Fruit fly (Drosophila melanogaster): ENCODE results near the gene f-cup.

f-cup gene

dm6 chr3R:13660924-13661659 lies 39.5 kb downstream of the f-cup start, which contains the start of gene B52:
B52 (plus strand) TSS chr3R:13661311.
- TF ChIP-seq pan (optimal IDR thresholded peaks at IDR 0.05) (no peak), Dll (optimal IDR thresholded peaks at IDR 0.05) (no peak), CG8478 (optimal IDR thresholded peaks at IDR 0.05) (no peak), psq (optimal IDR thresholded peaks at IDR 0.05) (no peak), EcR (GFP tag; optimal IDR thresholded peaks at IDR 0.05) (no peak), usp (GFP tag; optimal IDR thresholded peaks at IDR 0.05) (no peak)

- no peak for TF ChIP-seq psq (optimal IDR thresholded peaks at IDR 0.05)
- no peak for TF ChIP-seq EcR (GFP tag; optimal IDR thresholded peaks at IDR 0.05)
Observed at dm6 chr3R:13659865-13660738, 40.5 kb downstream of the f-cup start, which contains the start of gene Hrb87F. Hrb87F (minus strand) TSS chr3R:13660531.

dm6 chr3R:13656294-13656693 lies 44.3 kb downstream of the f-cup start, which contains the start of gene Rbp4:
Rbp4 (minus strand) TSS chr3R:13656394.
- no peak for TF ChIP-seq usp (GFP tag; optimal IDR thresholded peaks at IDR 0.05)
- no peak for TF ChIP-seq Dll (optimal IDR thresholded peaks at IDR 0.05)
- no peak for TF ChIP-seq psq (optimal IDR thresholded peaks at IDR 0.05)
- TF ChIP-seq CG8478 (optimal IDR thresholded peaks at IDR 0.05) = no peak
- no peak for TF ChIP-seq EcR (GFP tag; optimal IDR thresholded peaks at IDR 0.05)
- TF ChIP-seq pan (optimal IDR thresholded peaks at IDR 0.05) = no peak

- no peak for TF ChIP-seq usp (GFP tag; optimal IDR thresholded peaks at IDR 0.05)
- peak in 1 of 2 experiments; percentile 71 for TF ChIP-seq EcR (GFP tag; optimal IDR thresholded peaks at IDR 0.05)
- no peak for TF ChIP-seq pan (optimal IDR thresholded peaks at IDR 0.05)
- TF ChIP-seq CG8478 (optimal IDR thresholded peaks at IDR 0.05) = no peak
- no peak for TF ChIP-seq Dll (optimal IDR thresholded peaks at IDR 0.05)
- TF ChIP-seq psq (optimal IDR thresholded peaks at IDR 0.05) = no peak
Observed at dm6 chr3R:13647734-13648541, 52.7 kb downstream of the f-cup start.

dm6 chr3R:13646729-13647633 lies 53.7 kb downstream of the f-cup start, which contains the start of gene rin:
rin (plus strand) TSS chr3R:13647004.
- TF ChIP-seq EcR (GFP tag; optimal IDR thresholded peaks at IDR 0.05) = no peak
- TF ChIP-seq Dll (optimal IDR thresholded peaks at IDR 0.05) = no peak
- no peak for TF ChIP-seq usp (GFP tag; optimal IDR thresholded peaks at IDR 0.05)
- no peak for TF ChIP-seq psq (optimal IDR thresholded peaks at IDR 0.05)
- TF ChIP-seq CG8478 (optimal IDR thresholded peaks at IDR 0.05) = no peak
- no peak for TF ChIP-seq pan (optimal IDR thresholded peaks at IDR 0.05)

dm6 chr3R:13645874-13646370 lies 54.7 kb downstream of the f-cup start, which contains the start of gene sqd:
sqd (minus strand) TSS chr3R:13646304.
- TF ChIP-seq pan (optimal IDR thresholded peaks at IDR 0.05) (no peak), Dll (optimal IDR thresholded peaks at IDR 0.05) (no peak), psq (optimal IDR thresholded peaks at IDR 0.05) (no peak), CG8478 (optimal IDR thresholded peaks at IDR 0.05) (no peak), EcR (GFP tag; optimal IDR thresholded peaks at IDR 0.05) (no peak), usp (GFP tag; optimal IDR thresholded peaks at IDR 0.05) (no peak)
